Worm (Caenorhabditis elegans) whole organism, L1 larva: ENCODE results near the gene gck-1.

Experiments used
- C04F5.9 ChIP-seq: sonication (generic microtip); optimal IDR thresholded peaks from 2 replicates; lab custom pipeline; 2016; ENCODE audit warnings: missing genetic modification characterization, missing compliant biosample characterization
- C16A3.4 ChIP-seq: fragments of 150-350 bp; optimal IDR thresholded peaks from 2 replicates; lab custom pipeline; 2014; ENCODE audit warnings: missing biosample characterization, missing genetic modification characterization
- Y116A8C.19 ChIP-seq: sonication (generic microtip); optimal IDR thresholded peaks from 2 replicates; lab custom pipeline; 2016; ENCODE audit warnings: missing compliant biosample characterization, missing genetic modification characterization, borderline replicate concordance
- alr-1 ChIP-seq: fragments of 200-800 bp; sonication (Bioruptor generic); optimal IDR thresholded peaks from 2 replicates; lab custom pipeline; 2018; ENCODE audit warnings: borderline replicate concordance, mild to moderate bottlenecking, missing genetic modification characterization, missing compliant biosample characterization
- aly-2 ChIP-seq: fragments of 150-350 bp; optimal IDR thresholded peaks from 2 replicates; lab custom pipeline; 2014; ENCODE audit warnings: missing biosample characterization, missing genetic modification characterization
- ceh-8 ChIP-seq: fragments of 200-800 bp; sonication (Bioruptor generic); optimal IDR thresholded peaks from 2 replicates; lab custom pipeline; 2018; ENCODE audit warnings: mild to moderate bottlenecking, missing genetic modification characterization, moderate library complexity, missing compliant biosample characterization
- ceh-82 ChIP-seq, 3 experiments: fragments of 150-350 bp in 1 of 3; sonication (generic microtip) in 2 of 3; optimal IDR thresholded peaks; 2 replicates each; lab custom pipeline; 2014 to 2017; ENCODE audit warnings: missing biosample characterization in 3 of 3, missing genetic modification characterization in 3 of 3
- ceh-88 ChIP-seq: fragments of 200-800 bp; sonication (Bioruptor generic); IDR thresholded peaks from 2 replicates; pipeline ENCODE4 v1.3.6; 2022; ENCODE audit warnings: missing genetic modification characterization, missing compliant biosample characterization
- dpl-1 ChIP-seq, 3 experiments: fragments of 150-350 bp in 2 of 3; sonication (generic microtip) in 1 of 3; optimal IDR thresholded peaks; 2 replicates each; lab custom pipeline; 2014 to 2017; ENCODE audit warnings: missing biosample characterization in 3 of 3, missing genetic modification characterization in 3 of 3, missing genetic modification reagents in 3 of 3
- dsc-1 ChIP-seq: sonication (generic microtip); optimal IDR thresholded peaks from 2 replicates; lab custom pipeline; 2016; ENCODE audit warnings: mild to moderate bottlenecking, missing genetic modification characterization, missing compliant biosample characterization
- efl-1 ChIP-seq, 4 experiments: fragments of 150-350 bp; optimal IDR thresholded peaks in 3 of 4; peaks in 1 of 4; 1 replicate in 1 of 4; 2 replicates in 3 of 4; lab custom pipeline; 2014; ENCODE audit warnings: missing biosample characterization in 2 of 4, missing genetic modification characterization in 2 of 4, missing genetic modification reagents in 2 of 4
- egl-13 ChIP-seq: sonication (generic microtip); optimal IDR thresholded peaks from 2 replicates; lab custom pipeline; 2016; ENCODE audit warnings: missing genotype, missing genetic modification reagents, missing genetic modification characterization, missing compliant biosample characterization
- egl-27 ChIP-seq, 2 experiments: fragments of 150-350 bp in 1 of 2; sonication (generic microtip); optimal IDR thresholded peaks; 3 replicates each; lab custom pipeline; 2017 to 2018; ENCODE audit warnings: missing biosample characterization in 2 of 2, missing genetic modification characterization in 2 of 2, missing genetic modification reagents in 2 of 2
- elt-2 ChIP-seq: sonication (generic microtip); optimal IDR thresholded peaks from 2 replicates; lab custom pipeline; 2016; ENCODE audit warnings: missing genetic modification characterization, mild to moderate bottlenecking, inconsistent platforms, missing compliant biosample characterization, missing genetic modification reagents
- elt-3 ChIP-seq, 6 experiments: fragments of 150-350 bp in 1 of 6; sonication (generic microtip); optimal IDR thresholded peaks; 2 replicates each; lab custom pipeline; 2017 to 2018; ENCODE audit warnings: missing biosample characterization in 6 of 6, missing genetic modification characterization in 6 of 6, inconsistent platforms in 1 of 6
- fkh-10 ChIP-seq: sonication (generic microtip); optimal IDR thresholded peaks from 2 replicates; lab custom pipeline; 2017; ENCODE audit warnings: missing biosample characterization, missing genetic modification reagents, missing genetic modification characterization
- fkh-4 ChIP-seq: sonication (generic microtip); optimal IDR thresholded peaks from 2 replicates; lab custom pipeline; 2016; ENCODE audit warnings: missing compliant biosample characterization, missing genetic modification characterization, borderline replicate concordance
- hlh-17 ChIP-seq: fragments of 200-800 bp; sonication (Bioruptor generic); optimal IDR thresholded peaks from 2 replicates; lab custom pipeline; 2018; ENCODE audit warnings: missing genetic modification characterization, mild to moderate bottlenecking, missing compliant biosample characterization, moderate library complexity, borderline replicate concordance
- hpl-2 ChIP-seq: fragments of 150-350 bp; optimal IDR thresholded peaks from 2 replicates; lab custom pipeline; 2014; ENCODE audit warnings: missing biosample characterization, missing genetic modification reagents, missing genetic modification characterization
- jun-1 ChIP-seq: fragments of 150-350 bp; optimal IDR thresholded peaks from 2 replicates; lab custom pipeline; 2014; ENCODE audit warnings: missing biosample characterization, missing genetic modification reagents, missing genetic modification characterization
- lin-13 ChIP-seq: fragments of 150-350 bp; optimal IDR thresholded peaks from 2 replicates; lab custom pipeline; 2014; ENCODE audit warnings: missing biosample characterization, missing genetic modification reagents, missing genetic modification characterization
- lin-14 ChIP-seq: fragments of 200-800 bp; sonication (Bioruptor generic); optimal IDR thresholded peaks from 2 replicates; lab custom pipeline; 2018; ENCODE audit warnings: mild to moderate bottlenecking, missing genetic modification characterization, moderate library complexity, missing compliant biosample characterization
- lin-15B ChIP-seq: fragments of 150-350 bp; sonication (generic microtip); optimal IDR thresholded peaks from 3 replicates; lab custom pipeline; 2014; ENCODE audit warnings: missing biosample characterization, missing genetic modification characterization
- lir-3 ChIP-seq: sonication (generic microtip); optimal IDR thresholded peaks from 2 replicates; lab custom pipeline; 2016; ENCODE audit warnings: mild to moderate bottlenecking, missing genetic modification characterization, moderate library complexity, missing compliant biosample characterization; ENCODE audit not compliant: poor library complexity
- lsy-2 ChIP-seq, 2 experiments: fragments of 150-350 bp; optimal IDR thresholded peaks; 2 replicates each; lab custom pipeline; 2014; ENCODE audit warnings: missing biosample characterization in 2 of 2, missing genetic modification characterization in 2 of 2
- mdl-1 ChIP-seq, 2 experiments: fragments of 150-350 bp; optimal IDR thresholded peaks; 2 replicates each; lab custom pipeline; 2014 to 2017; ENCODE audit warnings: missing biosample characterization in 2 of 2, missing genetic modification characterization in 2 of 2, inconsistent platforms in 1 of 2
- mep-1 ChIP-seq: fragments of 150-350 bp; optimal IDR thresholded peaks from 2 replicates; lab custom pipeline; 2014; ENCODE audit warnings: missing biosample characterization, missing genetic modification characterization
- nhr-11 ChIP-seq: fragments of 150-350 bp; optimal IDR thresholded peaks from 2 replicates; lab custom pipeline; 2014; ENCODE audit warnings: missing biosample characterization, missing genetic modification characterization
- nhr-12 ChIP-seq: sonication (generic microtip); optimal IDR thresholded peaks from 2 replicates; lab custom pipeline; 2017; ENCODE audit warnings: missing biosample characterization, missing genetic modification characterization
- nhr-19 ChIP-seq: fragments of 200-800 bp; sonication (Bioruptor generic); conservative IDR thresholded peaks from 2 replicates; pipeline ENCODE4 v1.3.6; 2022; ENCODE audit warnings: missing genetic modification characterization, missing compliant biosample characterization
- nhr-237 ChIP-seq: fragments of 150-350 bp; optimal IDR thresholded peaks from 2 replicates; lab custom pipeline; 2014; ENCODE audit warnings: missing biosample characterization, missing genetic modification characterization
- nhr-28 ChIP-seq: fragments of 150-350 bp; optimal IDR thresholded peaks from 2 replicates; lab custom pipeline; 2014; ENCODE audit warnings: missing biosample characterization, missing genetic modification characterization
- nhr-47 ChIP-seq: sonication (generic microtip); optimal IDR thresholded peaks from 2 replicates; lab custom pipeline; 2016; ENCODE audit warnings: mild to moderate bottlenecking, missing genetic modification characterization, moderate library complexity, missing compliant biosample characterization
- nhr-71 ChIP-seq: sonication (generic microtip); optimal IDR thresholded peaks from 2 replicates; lab custom pipeline; 2016; ENCODE audit warnings: mild to moderate bottlenecking, missing genetic modification characterization, moderate library complexity, missing compliant biosample characterization
- nhr-84 ChIP-seq: sonication (generic microtip); optimal IDR thresholded peaks from 2 replicates; lab custom pipeline; 2017; ENCODE audit warnings: missing biosample characterization, missing genetic modification characterization
- nhr-90 ChIP-seq: sonication (generic microtip); optimal IDR thresholded peaks from 2 replicates; lab custom pipeline; 2016; ENCODE audit warnings: mild to moderate bottlenecking, missing genetic modification characterization, missing compliant biosample characterization; ENCODE audit not compliant: poor library complexity
- pqm-1 ChIP-seq: sonication (generic microtip); optimal IDR thresholded peaks from 3 replicates; lab custom pipeline; 2017; ENCODE audit warnings: missing biosample characterization, missing genetic modification characterization
- rnt-1 ChIP-seq: sonication (generic microtip); optimal IDR thresholded peaks from 2 replicates; lab custom pipeline; 2016; ENCODE audit warnings: mild to moderate bottlenecking, missing genetic modification characterization, moderate library complexity, missing compliant biosample characterization
- skn-1 ChIP-seq: fragments of 150-350 bp; optimal IDR thresholded peaks from 2 replicates; lab custom pipeline; 2014; ENCODE audit warnings: missing biosample characterization, missing genetic modification characterization
- snu-23 ChIP-seq: sonication (generic microtip); optimal IDR thresholded peaks from 2 replicates; lab custom pipeline; 2016; ENCODE audit warnings: missing genetic modification characterization, missing compliant biosample characterization
- sup-37 ChIP-seq: fragments of 200-800 bp; sonication (Bioruptor generic); optimal IDR thresholded peaks from 2 replicates; lab custom pipeline; 2018; ENCODE audit warnings: mild to moderate bottlenecking, missing genetic modification characterization, missing compliant biosample characterization
- swsn-7 ChIP-seq: sonication (generic microtip); optimal IDR thresholded peaks from 2 replicates; lab custom pipeline; 2016; ENCODE audit warnings: missing genetic modification characterization, missing compliant biosample characterization
- unc-130 ChIP-seq: fragments of 150-350 bp; optimal IDR thresholded peaks from 2 replicates; lab custom pipeline; 2017; ENCODE audit warnings: missing biosample characterization, missing genetic modification characterization, inconsistent platforms
- unc-30 ChIP-seq: sonication (generic microtip); optimal IDR thresholded peaks from 2 replicates; lab custom pipeline; 2017; ENCODE audit warnings: missing biosample characterization, missing genetic modification characterization
- unc-62 ChIP-seq: fragments of 150-350 bp; optimal IDR thresholded peaks from 2 replicates; lab custom pipeline; 2014; ENCODE audit warnings: missing biosample characterization, missing genetic modification reagents, missing genetic modification characterization
- unc-98 ChIP-seq: fragments of 200-800 bp; sonication (Bioruptor generic); IDR thresholded peaks from 2 replicates; pipeline ENCODE4 v1.3.6; 2022; ENCODE audit warnings: missing genetic modification characterization, missing compliant biosample characterization
- xbp-1 ChIP-seq: sonication (generic microtip); optimal IDR thresholded peaks from 2 replicates; lab custom pipeline; 2016; ENCODE audit warnings: missing genetic modification characterization, missing compliant biosample characterization
- zip-4 ChIP-seq: fragments of 200-800 bp; sonication (Bioruptor generic); optimal IDR thresholded peaks from 2 replicates; lab custom pipeline; 2018; ENCODE audit warnings: mild to moderate bottlenecking, missing genetic modification characterization, moderate library complexity, missing compliant biosample characterization
- ztf-4 ChIP-seq: fragments of 150-350 bp; optimal IDR thresholded peaks from 2 replicates; lab custom pipeline; 2014; ENCODE audit warnings: missing biosample characterization, missing genetic modification characterization

The gck-1 gene

DNA sequence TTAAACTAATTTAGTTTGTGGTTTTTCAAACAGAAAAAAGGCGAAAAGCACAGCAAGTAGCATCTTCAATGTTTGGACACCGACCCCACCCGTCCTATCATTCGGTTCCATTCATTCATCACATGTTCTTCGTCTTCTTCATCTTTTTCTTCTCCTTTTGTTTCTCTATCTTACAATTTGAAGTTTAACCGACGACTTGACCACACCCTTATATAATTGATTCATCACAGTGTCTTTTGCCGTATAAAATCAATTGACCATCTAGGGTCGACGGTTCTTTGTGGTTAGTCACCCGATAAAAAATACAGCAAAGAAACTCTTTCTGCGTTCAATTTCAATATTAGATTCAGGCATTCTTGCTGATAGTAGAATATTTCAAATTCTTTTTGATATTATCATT, 12.5 kb upstream of the gck-1 start (continued):
- TF ChIP-seq nhr-19 (GFP tag; lab: Robert Waterston, UW): no peak; the same call in 1 of the 2 replicates
- TF ChIP-seq efl-1 (optimal IDR thresholded peaks at IDR 0.05; lab: Kevin White, UChicago): no peak
- no peak for TF ChIP-seq efl-1 (GFP tag; optimal IDR thresholded peaks at IDR 0.05 in 1 of 2; lab: Kevin White, UChicago)
- peak; percentile 17 for TF ChIP-seq skn-1
- TF ChIP-seq C16A3.4 (tag; lab: Kevin White, UChicago): no peak
- no peak for TF ChIP-seq unc-98 (GFP tag; lab: Robert Waterston, UW)
- no peak for TF ChIP-seq lin-13 (GFP tag; lab: Kevin White, UChicago)
- TF ChIP-seq nhr-90 (tag; lab: Kevin White, UChicago): no peak
- TF ChIP-seq elt-2 (tag; lab: Kevin White, UChicago): no peak
- peak; percentile 22 for TF ChIP-seq swsn-7 (tag; lab: Kevin White, UChicago)
- TF ChIP-seq lsy-2 (tag; optimal IDR thresholded peaks at IDR 0.05; lab: Kevin White, UChicago): no peak
- TF ChIP-seq nhr-71 (tag; lab: Kevin White, UChicago): peak; percentile 57
- no peak for TF ChIP-seq egl-27 (tag; optimal IDR thresholded peaks at IDR 0.05; lab: Kevin White, UChicago)
- no peak for TF ChIP-seq ceh-82 (tag; optimal IDR thresholded peaks at IDR 0.05; lab: Kevin White, UChicago)
- peak; percentile 63 for TF ChIP-seq lin-14 (GFP tag; lab: Kevin White, UChicago)
- no peak for TF ChIP-seq mdl-1 (tag; optimal IDR thresholded peaks at IDR 0.05; lab: Kevin White, UChicago)
- no peak for TF ChIP-seq hlh-17 (GFP tag; lab: Kevin White, UChicago)
- TF ChIP-seq snu-23 (GFP tag; lab: Kevin White, UChicago): peak; percentile 66
- TF ChIP-seq nhr-28 (tag; lab: Kevin White, UChicago): no peak
- no peak for TF ChIP-seq nhr-12 (tag; lab: Kevin White, UChicago)
- TF ChIP-seq C04F5.9: no peak
- TF ChIP-seq egl-13: no peak
- TF ChIP-seq pqm-1 (tag; lab: Kevin White, UChicago): no peak
- TF ChIP-seq aly-2: no peak
- no peak for TF ChIP-seq nhr-84 (tag; lab: Kevin White, UChicago)
- no peak for TF ChIP-seq fkh-10 (GFP tag; lab: Kevin White, UChicago)
- no peak for TF ChIP-seq ceh-88 (GFP tag; lab: Robert Waterston, UW)
- TF ChIP-seq ztf-4 (tag; lab: Kevin White, UChicago): no peak
- no peak for TF ChIP-seq dsc-1 (tag; lab: Kevin White, UChicago)
- TF ChIP-seq nhr-47 (tag; lab: Kevin White, UChicago): no peak
- no peak for TF ChIP-seq hpl-2
- TF ChIP-seq unc-30: no peak
- TF ChIP-seq mep-1 (tag; lab: Kevin White, UChicago): peak; percentile 34
- TF ChIP-seq sup-37: no peak
- no peak for TF ChIP-seq ceh-8 (GFP tag; lab: Kevin White, UChicago)
- TF ChIP-seq unc-130 (tag; lab: Kevin White, UChicago): peak; percentile 17
- TF ChIP-seq lin-15B (tag; lab: Kevin White, UChicago): no peak
- no peak for TF ChIP-seq jun-1 (tag; lab: Kevin White, UChicago)
- TF ChIP-seq nhr-11 (tag; lab: Kevin White, UChicago): no peak
- TF ChIP-seq alr-1 (tag; lab: Kevin White, UChicago): no peak
- TF ChIP-seq zip-4 (GFP tag; lab: Kevin White, UChicago): no peak

DNA sequence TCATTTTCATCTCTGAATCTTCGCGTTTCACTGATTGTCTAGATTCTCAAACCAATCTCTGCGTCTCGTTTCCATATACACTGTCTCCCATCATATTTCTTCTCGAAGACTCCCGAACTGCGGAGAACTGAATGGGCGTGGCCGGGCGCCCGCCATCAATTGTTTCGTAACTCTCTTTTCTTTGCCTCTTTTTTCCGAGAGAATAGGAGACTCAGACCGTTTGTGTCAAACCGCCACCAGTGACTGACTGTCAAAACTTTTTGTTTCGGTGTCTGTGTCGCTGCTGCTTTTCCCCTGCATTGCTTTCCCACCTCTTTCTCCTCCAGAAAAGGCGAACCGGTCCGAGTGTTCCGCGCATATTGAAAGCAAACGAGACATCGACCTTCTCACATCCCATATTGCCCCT, 11.4 kb upstream of the gck-1 start, which contains the start of gene unc-23:
Gene unc-23, plus strand, starts transcription at position 176 of the 406 bp plus-strand sequence.
- TF ChIP-seq unc-62 (GFP tag; lab: Kevin White, UChicago) (no peak), fkh-10 (GFP tag; lab: Kevin White, UChicago) (no peak), hlh-17 (GFP tag; lab: Kevin White, UChicago) (no peak), ceh-88 (GFP tag; lab: Robert Waterston, UW) (peak; percentile 27; the same call in 1 of the 2 replicates), nhr-47 (tag; lab: Kevin White, UChicago) (peak; percentile 76), dpl-1 (GFP tag; optimal IDR thresholded peaks at IDR 0.05; lab: Kevin White, UChicago) (peak; percentile 44 to 52 (median 49)), nhr-237 (tag; lab: Kevin White, UChicago) (peak; percentile 75), nhr-11 (tag; lab: Kevin White, UChicago) (peak; percentile 41), C16A3.4 (tag; lab: Kevin White, UChicago) (peak; percentile 73), dsc-1 (tag; lab: Kevin White, UChicago) (no peak), swsn-7 (tag; lab: Kevin White, UChicago) (peak; percentile 90), efl-1 (optimal IDR thresholded peaks at IDR 0.05; lab: Kevin White, UChicago) (peak; percentile 48 to 60), efl-1 (GFP tag; optimal IDR thresholded peaks at IDR 0.05 in 1 of 2; lab: Kevin White, UChicago) (peak; percentile 45 to 94), xbp-1 (tag; lab: Kevin White, UChicago) (peak; percentile 63), fkh-4 (tag; lab: Kevin White, UChicago) (no peak), snu-23 (GFP tag; lab: Kevin White, UChicago) (peak; percentile 97), ztf-4 (tag; lab: Kevin White, UChicago) (peak; percentile 74), Y116A8C.19 (tag; lab: Kevin White, UChicago) (no peak), zip-4 (GFP tag; lab: Kevin White, UChicago) (peak; percentile 75), rnt-1 (tag; lab: Kevin White, UChicago) (peak; percentile 86), elt-3 (tag; optimal IDR thresholded peaks at IDR 0.05; lab: Kevin White, UChicago) (peak in 5 of 6 experiments; percentile 81 to 95 (median 90)), lir-3 (tag; lab: Kevin White, UChicago) (peak; percentile 7)
